Fruit fly (Drosophila melanogaster): ENCODE measurements around the gene CG5880.

The CG5880 gene

dm6 chr3R:27084528-27085052, 32.0 kb upstream of the CG5880 start (continued):
- peak; percentile 46 for TF ChIP-seq CG7368 (GFP tag; optimal IDR thresholded peaks at IDR 0.05)
- TF ChIP-seq CG3032 (tag; optimal IDR thresholded peaks at IDR 0.05) = peak; percentile 51
- peak; percentile 6 for TF ChIP-seq CG32006 (GFP tag; optimal IDR thresholded peaks at IDR 0.05)
- TF ChIP-seq lz (GFP tag; optimal IDR thresholded peaks at IDR 0.05) = no peak
- peak; percentile 64 for TF ChIP-seq Ets96B (tag; optimal IDR thresholded peaks at IDR 0.05)
- TF ChIP-seq CG4318 (GFP tag; optimal IDR thresholded peaks at IDR 0.05) = no peak
- no peak for TF ChIP-seq salr (GFP tag; optimal IDR thresholded peaks at IDR 0.05)
- TF ChIP-seq cyc (GFP tag; optimal IDR thresholded peaks at IDR 0.05) = no peak
- TF ChIP-seq net (GFP tag; optimal IDR thresholded peaks at IDR 0.05) = peak; percentile 22
- TF ChIP-seq dac (GFP tag; optimal IDR thresholded peaks at IDR 0.05) = no peak
- no peak for TF ChIP-seq svp (GFP tag)
- no peak for TF ChIP-seq CG16779 (tag; optimal IDR thresholded peaks at IDR 0.05)
- no peak for TF ChIP-seq esn (GFP tag; optimal IDR thresholded peaks at IDR 0.05)
- TF ChIP-seq Met (GFP tag; optimal IDR thresholded peaks at IDR 0.05) = peak; percentile 14
- TF ChIP-seq CG31627 (GFP tag; optimal IDR thresholded peaks at IDR 0.05) = no peak
- TF ChIP-seq CG6854 (GFP tag; optimal IDR thresholded peaks at IDR 0.05) = no peak
- TF ChIP-seq CG6163 (GFP tag; IDR thresholded peaks at IDR 0.05) = peak; percentile 78
- TF ChIP-seq CG1621 (tag; optimal IDR thresholded peaks at IDR 0.05) = no peak
- no peak for TF ChIP-seq vri (GFP tag; optimal IDR thresholded peaks at IDR 0.05)
- TF ChIP-seq eg (GFP tag; IDR thresholded peaks at IDR 0.05) = peak; percentile 73
- TF ChIP-seq Ets21C (GFP tag; optimal IDR thresholded peaks at IDR 0.05) = no peak
- TF ChIP-seq CG11762 (GFP tag; optimal IDR thresholded peaks at IDR 0.05; ENCODE audit: insufficient read depth) = peak; percentile 1
- TF ChIP-seq CG6276 (GFP tag; optimal IDR thresholded peaks at IDR 0.05) = peak; percentile 8
- no peak for TF ChIP-seq acj6 (GFP tag; optimal IDR thresholded peaks at IDR 0.05)
- peak; percentile 68 to 74 for TF ChIP-seq ss (GFP tag; optimal IDR thresholded peaks at IDR 0.05)
- TF ChIP-seq fd59A (GFP tag; optimal IDR thresholded peaks at IDR 0.05) = no peak
- TF ChIP-seq CG8119 (GFP tag; IDR thresholded peaks at IDR 0.05) = no peak
- peak; percentile 66 for TF ChIP-seq dsx (GFP tag; optimal IDR thresholded peaks at IDR 0.05; ENCODE audit: poor library complexity, severe bottlenecking)

- TF ChIP-seq ss (GFP tag; optimal IDR thresholded peaks at IDR 0.05) = peak; percentile 0 to 18
- TF ChIP-seq Eip78C (GFP tag) = peak; percentile 18
- no peak for TF ChIP-seq Sox15 (GFP tag; optimal IDR thresholded peaks at IDR 0.05)
- no peak for TF ChIP-seq Sox102F (GFP tag; optimal IDR thresholded peaks at IDR 0.05)
- no peak for TF ChIP-seq Blimp-1 (GFP tag; optimal IDR thresholded peaks at IDR 0.05)
- TF ChIP-seq fkh (GFP tag; optimal IDR thresholded peaks at IDR 0.05) = no peak
- no peak for TF ChIP-seq Hr4 (GFP tag; optimal IDR thresholded peaks at IDR 0.05)
- TF ChIP-seq CG32006 (GFP tag; optimal IDR thresholded peaks at IDR 0.05) = no peak
- peak; percentile 76 for TF ChIP-seq CG1621 (tag; optimal IDR thresholded peaks at IDR 0.05)
- TF ChIP-seq CG31627 (GFP tag; optimal IDR thresholded peaks at IDR 0.05) = no peak
- no peak for TF ChIP-seq CG8319 (GFP tag; optimal IDR thresholded peaks at IDR 0.05)
- TF ChIP-seq CG3919 (GFP tag; optimal IDR thresholded peaks at IDR 0.05) = no peak
- no peak for TF ChIP-seq CG6792 (GFP tag; optimal IDR thresholded peaks at IDR 0.05)
- no peak for TF ChIP-seq CG3032 (tag; optimal IDR thresholded peaks at IDR 0.05)
- no peak for TF ChIP-seq net (GFP tag; optimal IDR thresholded peaks at IDR 0.05)
- TF ChIP-seq CG7368 (GFP tag; optimal IDR thresholded peaks at IDR 0.05) = no peak
- no peak for TF ChIP-seq Sox14 (GFP tag; optimal IDR thresholded peaks at IDR 0.05)
- no peak for TF ChIP-seq Gug (GFP tag; IDR thresholded peaks at IDR 0.05)
These were observed 29.0 kb upstream of the CG5880 start, which contains the start of gene Cpr97Ea for dm6 chr3R:27087549-27087948. TSS of gene Cpr97Ea (minus strand) at chr3R:27087778.

- TF ChIP-seq svp (GFP tag) (no peak), CG6163 (GFP tag; IDR thresholded peaks at IDR 0.05) (peak; percentile 54; the same call in 2 of the 3 replicates), Blimp-1 (GFP tag; optimal IDR thresholded peaks at IDR 0.05) (peak; percentile 84), vri (GFP tag; optimal IDR thresholded peaks at IDR 0.05) (no peak), eg (GFP tag; IDR thresholded peaks at IDR 0.05) (0 out of 3 replicates have a peak, but pooled peaks have one; percentile 21), CG8319 (GFP tag; optimal IDR thresholded peaks at IDR 0.05) (no peak), CG3919 (GFP tag; optimal IDR thresholded peaks at IDR 0.05) (no peak), CG34406 (GFP tag; optimal IDR thresholded peaks at IDR 0.05) (no peak), Eip78C (GFP tag) (peak; percentile 18), CG9139 (GFP tag; optimal IDR thresholded peaks at IDR 0.05) (no peak), ss (GFP tag; optimal IDR thresholded peaks at IDR 0.05) (peak in 1 of 2 experiments; percentile 43), Eip75B (GFP tag; optimal IDR thresholded peaks at IDR 0.05) (peak; percentile 42), Lpt (GFP tag; optimal IDR thresholded peaks at IDR 0.05) (peak; percentile 25)
These were observed 25.4 kb upstream of the CG5880 start, which contains the start of gene Cpr97Eb for dm6 chr3R:27091106-27091505. TSS of gene Cpr97Eb (minus strand) at chr3R:27091130.

Data from whole organism, prepupa.